Fruit fly (Drosophila melanogaster) whole organism, embryonic: ENCODE data around the gene da.

ENCODE experiments used
- B-H1 ChIP-seq: fragments of 200-800 bp; sonication (Bioruptor generic); IDR thresholded peaks from 3 replicates; pipeline ENCODE4 v1.3.6; 2022; ENCODE audit warnings: missing biosample characterization, missing genetic modification characterization
- CG11504 ChIP-seq: fragments of 200-800 bp; sonication (Bioruptor generic); optimal IDR thresholded peaks from 3 replicates; lab custom pipeline; 2019; ENCODE audit warnings: missing biosample characterization, mild to moderate bottlenecking, missing genetic modification characterization, moderate library complexity
- CG1233 ChIP-seq: fragments of 200-800 bp; sonication (Bioruptor generic); optimal IDR thresholded peaks from 4 replicates; lab custom pipeline; 2018; ENCODE audit warnings: missing biosample characterization, mild to moderate bottlenecking, missing genetic modification characterization
- CG12942 ChIP-seq: fragments of 200-800 bp; sonication (Bioruptor generic); optimal IDR thresholded peaks from 3 replicates; lab custom pipeline; 2016; ENCODE audit warnings: missing biosample characterization, missing genetic modification characterization
- CG13123 ChIP-seq: fragments of 200-800 bp; sonication (Bioruptor generic); optimal IDR thresholded peaks from 2 replicates; lab custom pipeline; 2016; ENCODE audit warnings: missing biosample characterization, missing genetic modification characterization
- CG13424 ChIP-seq: fragments of 200-800 bp; sonication (Bioruptor generic); optimal IDR thresholded peaks from 2 replicates; lab custom pipeline; 2019; ENCODE audit warnings: missing biosample characterization, mild to moderate bottlenecking, missing genetic modification characterization, moderate library complexity
- CG14860 ChIP-seq: fragments of 200-800 bp; sonication (Bioruptor generic); IDR thresholded peaks from 3 replicates; pipeline ENCODE4 v1.3.6; 2022; ENCODE audit warnings: missing biosample characterization, missing genetic modification characterization; ENCODE audit not compliant: partially characterized antibody
- CG15011 ChIP-seq: fragments of 200-800 bp; sonication (Bioruptor generic); optimal IDR thresholded peaks from 3 replicates; lab custom pipeline; 2018; ENCODE audit warnings: missing biosample characterization, mild to moderate bottlenecking, missing genetic modification characterization
- CG17361 ChIP-seq: fragments of 200-800 bp; sonication (Bioruptor generic); IDR thresholded peaks from 3 replicates; pipeline ENCODE4 v1.3.6; 2022; ENCODE audit warnings: missing biosample characterization, missing genetic modification characterization
- CG17568 ChIP-seq: fragments of 200-800 bp; sonication (Bioruptor generic); optimal IDR thresholded peaks from 2 replicates; lab custom pipeline; 2018; ENCODE audit warnings: missing biosample characterization, mild to moderate bottlenecking, missing genetic modification characterization, moderate library complexity
- CG18764 ChIP-seq: fragments of 200-800 bp; sonication (Bioruptor generic); optimal IDR thresholded peaks from 3 replicates; lab custom pipeline; 2016; ENCODE audit warnings: missing biosample characterization, missing genetic modification characterization
- CG2120 ChIP-seq: fragments of 200-800 bp; sonication (Bioruptor generic); optimal IDR thresholded peaks from 3 replicates; lab custom pipeline; 2016; ENCODE audit warnings: missing biosample characterization, missing genetic modification characterization
- CG30403 ChIP-seq: fragments of 200-800 bp; sonication (Bioruptor generic); optimal IDR thresholded peaks from 3 replicates; lab custom pipeline; 2016; ENCODE audit warnings: missing biosample characterization, missing genetic modification characterization
- CG30431 ChIP-seq: fragments of 200-800 bp; sonication (Bioruptor generic); optimal IDR thresholded peaks from 2 replicates; lab custom pipeline; 2017; ENCODE audit warnings: missing biosample characterization, missing genetic modification characterization
- CG31365 ChIP-seq: fragments of 200-800 bp; sonication (Bioruptor generic); optimal IDR thresholded peaks from 2 replicates; lab custom pipeline; 2018; ENCODE audit warnings: missing biosample characterization, mild to moderate bottlenecking, missing genetic modification characterization
- CG31388 ChIP-seq: fragments of 200-800 bp; sonication (Bioruptor generic); optimal IDR thresholded peaks from 2 replicates; lab custom pipeline; 2016; ENCODE audit warnings: missing biosample characterization, missing genetic modification characterization
- CG34224 ChIP-seq: fragments of 200-800 bp; sonication (Bioruptor generic); IDR thresholded peaks from 3 replicates; pipeline ENCODE4 v1.3.6; 2022; ENCODE audit warnings: missing biosample characterization, missing genetic modification characterization; ENCODE audit not compliant: partially characterized antibody
- CG3726 ChIP-seq: fragments of 200-800 bp; sonication (Bioruptor generic); IDR thresholded peaks from 3 replicates; pipeline ENCODE4, ENCODE4 v1.3.6; 2022; ENCODE audit warnings: missing biosample characterization, missing genetic modification characterization
- CG3838 ChIP-seq: fragments of 200-800 bp; sonication (Bioruptor generic); optimal IDR thresholded peaks from 3 replicates; lab custom pipeline; 2016; ENCODE audit warnings: missing biosample characterization, missing genetic modification characterization
- CG4360 ChIP-seq: fragments of 200-800 bp; sonication (Bioruptor generic); IDR thresholded peaks from 2 replicates; pipeline ENCODE4 v1.3.6; 2022; ENCODE audit warnings: missing biosample characterization, missing genetic modification characterization
- CG5953 ChIP-seq: fragments of 200-800 bp; sonication (Bioruptor generic); IDR thresholded peaks from 2 replicates; pipeline ENCODE4 v1.3.6; 2022; ENCODE audit warnings: missing biosample characterization, missing genetic modification characterization
- CG6254 ChIP-seq: fragments of 200-800 bp; sonication (Bioruptor generic); optimal IDR thresholded peaks from 3 replicates; lab custom pipeline; 2017; ENCODE audit warnings: mild to moderate bottlenecking, missing biosample characterization, missing genetic modification reagents, missing genetic modification characterization
- CG7786 ChIP-seq: fragments of 200-800 bp; sonication (Bioruptor generic); optimal IDR thresholded peaks from 2 replicates; lab custom pipeline; 2016; ENCODE audit warnings: missing biosample characterization, missing genetic modification characterization
- CG7839 ChIP-seq: fragments of 200-800 bp; sonication (Bioruptor generic); optimal IDR thresholded peaks from 3 replicates; lab custom pipeline; 2018; ENCODE audit warnings: missing biosample characterization, mild to moderate bottlenecking, missing genetic modification characterization, moderate library complexity
- CG9215 ChIP-seq: fragments of 200-800 bp; sonication (Bioruptor generic); IDR thresholded peaks from 2 replicates; pipeline ENCODE4 v1.3.6; 2022; ENCODE audit warnings: missing biosample characterization, missing genetic modification characterization
- CG9932 ChIP-seq: fragments of 200-800 bp; sonication (Bioruptor generic); IDR thresholded peaks from 2 replicates; pipeline ENCODE4 v1.3.6; 2022; ENCODE audit warnings: missing biosample characterization, missing genetic modification characterization
- Fer3 ChIP-seq: fragments of 200-800 bp; sonication (Bioruptor generic); optimal IDR thresholded peaks from 2 replicates; lab custom pipeline; 2018; ENCODE audit warnings: missing biosample characterization, mild to moderate bottlenecking, missing genetic modification characterization, moderate library complexity
- Kr ChIP-seq: fragments of 200-800 bp; sonication (Bioruptor generic); optimal IDR thresholded peaks from 2 replicates; lab custom pipeline; 2017; ENCODE audit warnings: missing biosample characterization, mild to moderate bottlenecking, missing genetic modification characterization
- Opbp ChIP-seq: fragments of 200-800 bp; sonication (Bioruptor generic); IDR thresholded peaks from 3 replicates; pipeline ENCODE4 v1.3.6; 2022; ENCODE audit warnings: missing biosample characterization, missing genetic modification characterization; ENCODE audit not compliant: partially characterized antibody
- Sox100B ChIP-seq: fragments of 200-800 bp; sonication (Bioruptor generic); optimal IDR thresholded peaks from 3 replicates; lab custom pipeline; 2018; ENCODE audit warnings: missing biosample characterization, mild to moderate bottlenecking, missing genetic modification characterization
- Sry-β ChIP-seq: fragments of 200-800 bp; sonication (Bioruptor generic); optimal IDR thresholded peaks from 2 replicates; lab custom pipeline; 2018; ENCODE audit warnings: missing biosample characterization, mild to moderate bottlenecking, missing genetic modification characterization, moderate library complexity
- Trl ChIP-seq, 3 experiments: fragments of >200 bp in 2 of 3; fragments of 200-800 bp in 1 of 3; sonication (Bioruptor generic) in 1 of 3; optimal IDR thresholded peaks; 2 replicates in 1 of 3; 3 replicates in 2 of 3; lab custom pipeline; 2016 to 2017; ENCODE audit warnings: missing biosample characterization in 1 of 3, missing genetic modification characterization in 1 of 3
- abd-A ChIP-seq: fragments of 200-800 bp; sonication (Bioruptor generic); optimal IDR thresholded peaks from 3 replicates; lab custom pipeline; 2019; ENCODE audit warnings: missing biosample characterization, mild to moderate bottlenecking, missing genetic modification characterization, moderate library complexity
- ash1 ChIP-seq: fragments of 200-800 bp; sonication (Bioruptor generic); optimal IDR thresholded peaks from 2 replicates; lab custom pipeline; 2018; ENCODE audit warnings: missing biosample characterization, mild to moderate bottlenecking, missing genetic modification characterization
- az2 ChIP-seq: fragments of 200-800 bp; sonication (Bioruptor generic); optimal IDR thresholded peaks from 3 replicates; lab custom pipeline; 2016; ENCODE audit warnings: missing biosample characterization, missing genetic modification characterization
- bsh ChIP-seq, 2 experiments: fragments of 200-800 bp; sonication (Bioruptor generic); optimal IDR thresholded peaks; 2 replicates each; lab custom pipeline; 2017 to 2018; ENCODE audit warnings: mild to moderate bottlenecking in 2 of 2, missing biosample characterization in 2 of 2, missing genetic modification characterization in 2 of 2, moderate library complexity in 1 of 2
- gem ChIP-seq: fragments of 200-800 bp; sonication (Bioruptor generic); optimal IDR thresholded peaks from 2 replicates; lab custom pipeline; 2019; ENCODE audit warnings: missing biosample characterization, mild to moderate bottlenecking, missing genetic modification characterization, moderate library complexity
- grau ChIP-seq: fragments of 200-800 bp; optimal IDR thresholded peaks from 3 replicates; lab custom pipeline; 2019; ENCODE audit warnings: missing biosample characterization, mild to moderate bottlenecking, missing genetic modification characterization, moderate library complexity
- jumu ChIP-seq: fragments of 200-800 bp; sonication (Bioruptor generic); optimal IDR thresholded peaks from 3 replicates; lab custom pipeline; 2016; ENCODE audit warnings: missing biosample characterization, missing genetic modification characterization
- knrl ChIP-seq: fragments of 200-800 bp; sonication (Bioruptor generic); IDR thresholded peaks from 3 replicates; pipeline ENCODE4 v1.3.6; 2022; ENCODE audit warnings: missing biosample characterization, missing genetic modification characterization; ENCODE audit not compliant: partially characterized antibody
- maf-S ChIP-seq: fragments of 200-800 bp; sonication (Bioruptor generic); optimal IDR thresholded peaks from 2 replicates; lab custom pipeline; 2016; ENCODE audit warnings: missing biosample characterization, missing genetic modification characterization
- nau ChIP-seq: fragments of 200-800 bp; sonication (Bioruptor generic); optimal IDR thresholded peaks from 3 replicates; lab custom pipeline; 2017; ENCODE audit warnings: missing biosample characterization, mild to moderate bottlenecking, missing genetic modification characterization, missing genetic modification reagents
- p53 ChIP-seq: fragments of 200-800 bp; sonication (Bioruptor generic); optimal IDR thresholded peaks from 2 replicates; lab custom pipeline; 2016; ENCODE audit warnings: missing biosample characterization, missing genetic modification characterization
- peb ChIP-seq: fragments of 200-800 bp; sonication (Bioruptor generic); IDR thresholded peaks from 2 replicates; pipeline ENCODE4 v1.3.6; 2022; ENCODE audit warnings: missing biosample characterization, missing genetic modification characterization
- phol ChIP-seq: fragments of 200-800 bp; sonication (Bioruptor generic); optimal IDR thresholded peaks from 3 replicates; lab custom pipeline; 2018; ENCODE audit warnings: missing biosample characterization, mild to moderate bottlenecking, missing genetic modification characterization, moderate library complexity
- sim ChIP-seq: fragments of 200-800 bp; sonication (Bioruptor generic); IDR thresholded peaks from 2 replicates; pipeline ENCODE4 v1.3.6; 2022; ENCODE audit warnings: missing biosample characterization, missing genetic modification characterization
- tap ChIP-seq: fragments of 200-800 bp; optimal IDR thresholded peaks from 3 replicates; lab custom pipeline; 2019; ENCODE audit warnings: missing biosample characterization, mild to moderate bottlenecking, missing genetic modification characterization, moderate library complexity
- tgo ChIP-seq: fragments of 200-800 bp; sonication (Bioruptor generic); IDR thresholded peaks from 3 replicates; pipeline ENCODE4 v1.3.6; 2022; ENCODE audit warnings: missing biosample characterization, missing genetic modification characterization
- trem ChIP-seq: fragments of 200-800 bp; optimal IDR thresholded peaks from 3 replicates; lab custom pipeline; 2019; ENCODE audit warnings: missing biosample characterization, mild to moderate bottlenecking, missing genetic modification characterization, moderate library complexity
- tup ChIP-seq: fragments of 200-800 bp; sonication (Bioruptor generic); optimal IDR thresholded peaks from 2 replicates; lab custom pipeline; 2016; ENCODE audit warnings: missing biosample characterization, mild to moderate bottlenecking, missing genetic modification characterization, moderate library complexity
- zfh1 ChIP-seq: fragments of 200-800 bp; sonication (Bioruptor generic); IDR thresholded peaks from 3 replicates; pipeline ENCODE4 v1.3.6; 2022; ENCODE audit warnings: missing biosample characterization, missing genetic modification characterization

The da gene

dm6 chr2L:10342471-10342870, 45.4 kb upstream of the da start, which contains the start of gene Sps2 (continued):
- TF ChIP-seq CG17568 (GFP tag; lab: Kevin White, UChicago) (no peak), CG14860 (peak; percentile 40; the same call in 1 of the 3 replicates), Fer3 (no peak), ash1 (GFP tag; lab: Kevin White, UChicago) (no peak), CG7839 (no peak), CG3838 (GFP tag; lab: Kevin White, UChicago) (no peak), CG31365 (tag; lab: Kevin White, UChicago) (no peak), CG6254 (GFP tag; lab: Kevin White, UChicago) (no peak), knrl (peak; percentile 75; the same call in 2 of the 3 replicates), CG1233 (GFP tag; lab: Kevin White, UChicago) (no peak), bsh (GFP tag; optimal IDR thresholded peaks at IDR 0.05; lab: Kevin White, UChicago) (no peak), tup (GFP tag; lab: Kevin White, UChicago) (no peak), CG9932 (GFP tag; lab: Robert Waterston, UW) (no peak; the same call in 1 of the 2 replicates), CG31388 (GFP tag; lab: Kevin White, UChicago) (no peak), abd-A (tag; lab: Kevin White, UChicago) (no peak), trem (tag; lab: Kevin White, UChicago) (peak; percentile 27), az2 (no peak), CG18764 (no peak), CG2120 (peak; percentile 18), CG11504 (tag; lab: Kevin White, UChicago) (no peak), CG7786 (GFP tag; lab: Kevin White, UChicago) (no peak), Sry-β (GFP tag; lab: Kevin White, UChicago) (no peak), CG17361 (0 out of 3 replicates have a peak, but pooled peaks have one; percentile 15), Opbp (peak; percentile 83), phol (tag; lab: Kevin White, UChicago) (peak; percentile 42), jumu (GFP tag; lab: Kevin White, UChicago) (no peak), CG4360 (no peak), nau (GFP tag; lab: Kevin White, UChicago) (no peak), maf-S (no peak), CG30431 (GFP tag; lab: Kevin White, UChicago) (no peak), CG30403 (no peak), Trl (optimal IDR thresholded peaks at IDR 0.05; lab: Kevin White, UChicago) (no peak), Trl (GFP tag; optimal IDR thresholded peaks at IDR 0.05; lab: Kevin White, UChicago) (no peak), grau (tag; lab: Kevin White, UChicago) (peak; percentile 26), sim (GFP tag; lab: Robert Waterston, UW) (no peak), Sox100B (no peak), Kr (no peak), gem (tag; lab: Kevin White, UChicago) (peak; percentile 33), peb (GFP tag; lab: Robert Waterston, UW) (no peak), p53 (GFP tag; lab: Kevin White, UChicago) (no peak), tgo (no peak), CG3726 (GFP tag; lab: Robert Waterston, UW) (no peak), tap (tag; lab: Kevin White, UChicago) (no peak), CG9215 (no peak), B-H1 (GFP tag; lab: Robert Waterston, UW) (no peak), CG5953 (GFP tag; lab: Robert Waterston, UW) (no peak), CG13123 (GFP tag; lab: Kevin White, UChicago) (no peak), CG12942 (no peak), CG15011 (no peak), zfh1 (GFP tag; lab: Robert Waterston, UW) (0 out of 3 replicates have a peak, but pooled peaks have one; percentile 13), CG13424 (tag; lab: Kevin White, UChicago) (no peak), CG34224 (GFP tag; lab: Robert Waterston, UW) (peak; percentile 80)
